Fruit fly (Drosophila melanogaster) whole organism, wandering third instar larva: Measurements from ENCODE around the gene Bacc.

Experiments
- CG32264 ChIP-seq: fragments of 200-800 bp; sonication (Bioruptor generic); optimal IDR thresholded peaks from 2 replicates; lab custom pipeline; 2016; ENCODE audit warnings: missing biosample characterization, missing genetic modification characterization
- Dfd ChIP-seq: fragments of >200 bp; optimal IDR thresholded peaks from 2 replicates; lab custom pipeline; 2017; ENCODE audit warnings: missing biosample characterization, missing genetic modification characterization
- Dif ChIP-seq: fragments of 200-275, 200-300 bp; sonication (Bioruptor generic); optimal IDR thresholded peaks from 2 replicates; lab custom pipeline; 2018; ENCODE audit warnings: missing biosample characterization, missing genetic modification characterization; ENCODE audit not compliant: partially characterized antibody
- GATAd ChIP-seq: sonication (Bioruptor generic); optimal IDR thresholded peaks from 2 replicates; lab custom pipeline; 2016; ENCODE audit warnings: missing biosample characterization, missing genetic modification characterization
- Jra ChIP-seq: sonication (Bioruptor generic); optimal IDR thresholded peaks from 2 replicates; lab custom pipeline; 2016; ENCODE audit warnings: missing biosample characterization, missing genetic modification characterization
- Mio ChIP-seq: sonication (Bioruptor generic); optimal IDR thresholded peaks from 2 replicates; lab custom pipeline; 2016; ENCODE audit warnings: missing biosample characterization, missing genetic modification characterization
- dl ChIP-seq, 2 experiments: fragments of 175-275, 200-275 bp in 1 of 2; fragments of 200-275 bp in 1 of 2; sonication (Bioruptor generic); optimal IDR thresholded peaks; lab custom pipeline; 2018; ENCODE audit warnings: mild to moderate bottlenecking in 2 of 2, missing biosample characterization in 2 of 2, missing genetic modification characterization in 2 of 2, moderate library complexity in 2 of 2; ENCODE audit not compliant: partially characterized antibody in 2 of 2, insufficient read depth in 1 of 2
- dsf ChIP-seq: sonication (Bioruptor generic); optimal IDR thresholded peaks from 2 replicates; lab custom pipeline; 2016; ENCODE audit warnings: missing biosample characterization, missing genetic modification characterization, borderline replicate concordance
- fru ChIP-seq: fragments of 200-800 bp; sonication (Bioruptor generic); optimal IDR thresholded peaks from 3 replicates; lab custom pipeline; 2016; ENCODE audit warnings: missing biosample characterization, mild to moderate bottlenecking, missing genetic modification characterization
- lola ChIP-seq: fragments of >200 bp; optimal IDR thresholded peaks from 2 replicates; lab custom pipeline; 2017; ENCODE audit warnings: missing biosample characterization, missing genetic modification characterization
- pan ChIP-seq: fragments of >200 bp; optimal IDR thresholded peaks from 2 replicates; lab custom pipeline; 2017
- psq ChIP-seq: fragments of 200-800 bp; sonication (Bioruptor generic); optimal IDR thresholded peaks from 3 replicates; lab custom pipeline; 2017; ENCODE audit warnings: missing biosample characterization, mild to moderate bottlenecking, missing genetic modification characterization, moderate library complexity
- sv ChIP-seq: fragments of 200-800 bp; sonication (Bioruptor generic); optimal IDR thresholded peaks from 3 replicates; lab custom pipeline; 2016; ENCODE audit warnings: missing biosample characterization, missing genetic modification characterization
- woc ChIP-seq: sonication (Bioruptor generic); optimal IDR thresholded peaks from 2 replicates; lab custom pipeline; 2016; ENCODE audit warnings: missing biosample characterization, mild to moderate bottlenecking, missing genetic modification characterization

- TF ChIP-seq pan (no peak), dl (GFP tag; optimal IDR thresholded peaks at IDR 0.05; lab: Kevin White, UChicago; ENCODE audit: insufficient read depth in 1 of 2, partially characterized antibody in 2 of 2) (no peak), dsf (GFP tag; lab: Kevin White, UChicago) (no peak), sv (GFP tag; lab: Kevin White, UChicago) (no peak), GATAd (GFP tag; lab: Kevin White, UChicago) (no peak), Dfd (GFP tag; lab: Kevin White, UChicago) (no peak), Mio (GFP tag; lab: Kevin White, UChicago) (no peak), lola (GFP tag; lab: Kevin White, UChicago) (no peak), woc (GFP tag; lab: Kevin White, UChicago) (no peak), fru (GFP tag; lab: Kevin White, UChicago) (no peak), Dif (GFP tag; lab: Kevin White, UChicago) (no peak), CG32264 (GFP tag; lab: Kevin White, UChicago) (no peak), Jra (GFP tag; lab: Kevin White, UChicago) (no peak), psq (no peak)
These were observed 19.4 kb downstream of the Bacc start, which contains the start of gene CG15399 for dm6 chr2L:2771676-2772075.
